Worm (Caenorhabditis elegans): Measurements from ENCODE around the gene K05D4.9.

DNA sequence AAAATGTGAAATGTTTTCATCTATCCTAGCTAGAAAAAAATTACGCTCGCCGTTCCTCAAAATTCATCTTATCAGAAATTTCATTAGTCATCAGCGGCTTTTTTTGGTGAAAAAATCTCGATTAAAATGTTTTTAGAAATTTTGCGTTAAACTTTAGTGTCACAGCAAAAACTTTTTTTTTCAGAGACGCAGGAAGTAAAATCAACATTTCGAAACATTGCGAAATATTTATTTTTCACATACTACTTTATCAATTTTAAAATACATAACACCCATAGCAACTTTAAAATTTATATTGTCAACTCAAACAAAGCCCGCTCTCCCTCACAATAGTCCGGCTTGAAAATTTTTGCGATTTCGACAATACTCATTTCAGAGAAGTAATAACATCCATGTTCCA is 39.4 kb downstream of the K05D4.9 start:
- TF ChIP-seq him-1 (tag; optimal IDR thresholded peaks at IDR 0.05) (no peak), dao-5 (tag; optimal IDR thresholded peaks at IDR 0.05) (no peak), W03F9.2 (tag; optimal IDR thresholded peaks at IDR 0.05) (no peak)

All from whole organism, L4/young adult.